Fruit fly (Drosophila melanogaster) whole organism, prepupa: ENCODE data around the gene PEK.

Experiments used
- CG15336 ChIP-seq: fragments of 200-800 bp; sonication (Bioruptor generic); IDR thresholded peaks from 2 replicates; pipeline ENCODE4 v1.3.6; 2022; ENCODE audit warnings: missing biosample characterization, missing genetic modification characterization
- CG6808 ChIP-seq: fragments of 200-800 bp; sonication (Bioruptor generic); optimal IDR thresholded peaks from 3 replicates; lab custom pipeline; 2017; ENCODE audit warnings: missing biosample characterization, missing genetic modification characterization, mild to moderate bottlenecking, moderate library complexity, missing genetic modification reagents
- Hr38 ChIP-seq: sonication (Bioruptor generic); optimal IDR thresholded peaks from 2 replicates; lab custom pipeline; 2016; ENCODE audit warnings: missing biosample characterization, missing genetic modification characterization
- eg ChIP-seq: fragments of 200-800 bp; sonication (Bioruptor generic); IDR thresholded peaks from 3 replicates; pipeline ENCODE4 v1.3.6; 2022; ENCODE audit warnings: missing biosample characterization, missing genetic modification characterization
- spab ChIP-seq: fragments of 200-800 bp; sonication (Bioruptor generic); optimal IDR thresholded peaks from 2 replicates; lab custom pipeline; 2017; ENCODE audit warnings: missing biosample characterization, mild to moderate bottlenecking, missing genetic modification characterization, missing genetic modification reagents

- TF ChIP-seq spab (GFP tag; lab: Kevin White, UChicago) (no peak), CG15336 (GFP tag; lab: Robert Waterston, UW) (no peak), Hr38 (GFP tag; lab: Kevin White, UChicago) (no peak), CG6808 (GFP tag; lab: Kevin White, UChicago) (no peak), eg (GFP tag; lab: Robert Waterston, UW) (no peak)
These were observed 51.6 kb downstream of the PEK start for dm6 chr3R:5412987-5413386.
